Worm (Caenorhabditis elegans): ENCODE data around the gene F47D12.9.

ce11 chrIII:6303114-6303647, at the start of gene F47D12.9:
- TF ChIP-seq nhr-232 (tag; optimal IDR thresholded peaks at IDR 0.05) (no peak), ceh-9 (tag; optimal IDR thresholded peaks at IDR 0.05) (no peak), ceh-14 (tag; optimal IDR thresholded peaks at IDR 0.05) (no peak), ceh-24 (tag; optimal IDR thresholded peaks at IDR 0.05) (no peak), ttx-3 (tag; optimal IDR thresholded peaks at IDR 0.05) (no peak), pha-4 (tag; optimal IDR thresholded peaks at IDR 0.05) (no peak), C38D4.7 (GFP tag; optimal IDR thresholded peaks at IDR 0.05) (no peak), fax-1 (tag; optimal IDR thresholded peaks at IDR 0.05) (no peak), madf-2 (tag; optimal IDR thresholded peaks at IDR 0.05) (no peak)

Measured in whole organism, late embryonic.